Fruit fly (Drosophila melanogaster) whole organism, embryonic: ENCODE results near the gene CG5160.

Source experiments
- Adf1 ChIP-seq: fragments of 200-800 bp; sonication (Bioruptor generic); IDR thresholded peaks from 2 replicates; pipeline ENCODE4 v1.3.6; 2022; ENCODE audit warnings: missing biosample characterization, missing genetic modification characterization
- Atf3 ChIP-seq: fragments of 200-800 bp; sonication (Bioruptor generic); optimal IDR thresholded peaks from 3 replicates; lab custom pipeline; 2016; ENCODE audit warnings: missing biosample characterization, missing genetic modification characterization
- Atf6 ChIP-seq: fragments of 200-800 bp; sonication (Bioruptor generic); IDR thresholded peaks from 2 replicates; pipeline ENCODE4 v1.3.6; 2022; ENCODE audit warnings: missing biosample characterization, missing genetic modification characterization
- CG10366 ChIP-seq: fragments of 200-800 bp; sonication (Bioruptor generic); IDR thresholded peaks from 2 replicates; pipeline ENCODE4 v1.3.6; 2022; ENCODE audit warnings: missing biosample characterization, missing genetic modification characterization
- CG10959 ChIP-seq: fragments of 200-800 bp; sonication (Bioruptor generic); IDR thresholded peaks from 2 replicates; pipeline ENCODE4 v1.3.6; 2022; ENCODE audit warnings: missing biosample characterization, missing genetic modification characterization
- CG11696 ChIP-seq: fragments of 200-800 bp; sonication (Bioruptor generic); IDR thresholded peaks from 2 replicates; pipeline ENCODE4 v1.3.6; 2022; ENCODE audit warnings: missing biosample characterization, missing genetic modification characterization
- CG12155 ChIP-seq: fragments of 200-800 bp; sonication (Bioruptor generic); optimal IDR thresholded peaks from 3 replicates; lab custom pipeline; 2016; ENCODE audit warnings: missing biosample characterization, missing genetic modification characterization
- CG12236 ChIP-seq: fragments of 200-800 bp; sonication (Bioruptor generic); optimal IDR thresholded peaks from 2 replicates; lab custom pipeline; 2016; ENCODE audit warnings: missing biosample characterization, missing genetic modification characterization
- CG13123 ChIP-seq: fragments of 200-800 bp; sonication (Bioruptor generic); optimal IDR thresholded peaks from 2 replicates; lab custom pipeline; 2016; ENCODE audit warnings: missing biosample characterization, missing genetic modification characterization
- CG13624 ChIP-seq: fragments of 200-800 bp; sonication (Bioruptor generic); optimal IDR thresholded peaks from 2 replicates; lab custom pipeline; 2016; ENCODE audit warnings: missing biosample characterization, missing genetic modification characterization
- CG17186 ChIP-seq: fragments of 200-800 bp; sonication (Bioruptor generic); optimal IDR thresholded peaks from 3 replicates; lab custom pipeline; 2017; ENCODE audit warnings: missing biosample characterization, missing genetic modification reagents, missing genetic modification characterization
- CG17568 ChIP-seq: fragments of 200-800 bp; sonication (Bioruptor generic); optimal IDR thresholded peaks from 2 replicates; lab custom pipeline; 2018; ENCODE audit warnings: missing biosample characterization, mild to moderate bottlenecking, missing genetic modification characterization, moderate library complexity
- CG17612 ChIP-seq: fragments of 200-800 bp; sonication (Bioruptor generic); IDR thresholded peaks from 2 replicates; pipeline ENCODE4 v1.3.6; 2022; ENCODE audit warnings: missing biosample characterization, missing genetic modification characterization
- CG17912 ChIP-seq: fragments of 200-800 bp; sonication (Bioruptor generic); optimal IDR thresholded peaks from 2 replicates; lab custom pipeline; 2018; ENCODE audit warnings: missing biosample characterization, mild to moderate bottlenecking, missing genetic modification characterization
- CG18476 ChIP-seq: fragments of 200-800 bp; sonication (Bioruptor generic); optimal IDR thresholded peaks from 2 replicates; lab custom pipeline; 2016; ENCODE audit warnings: missing biosample characterization, mild to moderate bottlenecking, missing genetic modification characterization
- CG18619 ChIP-seq: fragments of 200-800 bp; sonication (Bioruptor generic); optimal IDR thresholded peaks from 3 replicates; lab custom pipeline; 2017; ENCODE audit warnings: missing biosample characterization, mild to moderate bottlenecking, missing genetic modification characterization
- CG2678 ChIP-seq: fragments of 200-800 bp; sonication (Bioruptor generic); optimal IDR thresholded peaks from 3 replicates; lab custom pipeline; 2019; ENCODE audit warnings: missing biosample characterization, mild to moderate bottlenecking, missing genetic modification characterization, moderate library complexity
- CG2875 ChIP-seq: fragments of 200-800 bp; sonication (Bioruptor generic); optimal IDR thresholded peaks from 2 replicates; lab custom pipeline; 2017; ENCODE audit warnings: missing biosample characterization, mild to moderate bottlenecking, missing genetic modification characterization, missing genetic modification reagents
- CG33213 ChIP-seq: fragments of 200-800 bp; sonication (Bioruptor generic); optimal IDR thresholded peaks from 3 replicates; lab custom pipeline; 2016; ENCODE audit warnings: missing biosample characterization, missing genetic modification characterization
- CG33557 ChIP-seq: fragments of 200-800 bp; sonication (Bioruptor generic); optimal IDR thresholded peaks from 2 replicates; lab custom pipeline; 2019; ENCODE audit warnings: missing biosample characterization, mild to moderate bottlenecking, missing genetic modification characterization, moderate library complexity
- CG5953 ChIP-seq: fragments of 200-800 bp; sonication (Bioruptor generic); IDR thresholded peaks from 2 replicates; pipeline ENCODE4 v1.3.6; 2022; ENCODE audit warnings: missing biosample characterization, missing genetic modification characterization
- CG7556 ChIP-seq: fragments of 200-800 bp; sonication (Bioruptor generic); optimal IDR thresholded peaks from 2 replicates; lab custom pipeline; 2017; ENCODE audit warnings: missing biosample characterization, mild to moderate bottlenecking, missing genetic modification characterization
- D ChIP-seq, 2 experiments: fragments of 200-800 bp in 1 of 2; fragments of >200 bp in 1 of 2; sonication (Bioruptor generic) in 1 of 2; optimal IDR thresholded peaks; 2 replicates in 1 of 2; 3 replicates in 1 of 2; lab custom pipeline; 2017; ENCODE audit warnings: mild to moderate bottlenecking in 1 of 2, missing biosample characterization in 1 of 2, missing genetic modification characterization in 1 of 2, missing genetic modification reagents in 1 of 2
- Dref ChIP-seq: fragments of 200-800 bp; sonication (Bioruptor generic); IDR thresholded peaks from 2 replicates; pipeline ENCODE4 v1.3.6; 2022; ENCODE audit warnings: missing biosample characterization, missing genetic modification characterization
- Ets97D ChIP-seq: fragments of 200-800 bp; sonication (Bioruptor generic); optimal IDR thresholded peaks from 3 replicates; lab custom pipeline; 2016; ENCODE audit warnings: missing biosample characterization, missing genetic modification characterization
- H15 ChIP-seq: fragments of 200-800 bp; sonication (Bioruptor generic); IDR thresholded peaks from 3 replicates; pipeline ENCODE4 v1.3.6; 2022; ENCODE audit warnings: missing biosample characterization, missing genetic modification characterization
- Hmx ChIP-seq: fragments of 200-800 bp; sonication (Bioruptor generic); optimal IDR thresholded peaks from 2 replicates; lab custom pipeline; 2016; ENCODE audit warnings: missing biosample characterization, missing genetic modification characterization
- Hr51 ChIP-seq, 2 experiments: fragments of 200-800 bp; sonication (Bioruptor generic); optimal IDR thresholded peaks; 2 replicates in 1 of 2; 3 replicates in 1 of 2; lab custom pipeline; 2016 to 2018; ENCODE audit warnings: missing biosample characterization in 2 of 2, missing genetic modification characterization in 2 of 2, mild to moderate bottlenecking in 1 of 2, moderate library complexity in 1 of 2
- MESR4 ChIP-seq: fragments of 200-800 bp; sonication (Bioruptor generic); optimal IDR thresholded peaks from 2 replicates; lab custom pipeline; 2018; ENCODE audit warnings: missing biosample characterization, mild to moderate bottlenecking, missing genetic modification characterization, moderate library complexity
- Meics ChIP-seq: fragments of 200-800 bp; sonication (Bioruptor generic); optimal IDR thresholded peaks from 2 replicates; lab custom pipeline; 2017; ENCODE audit warnings: missing biosample characterization, mild to moderate bottlenecking, missing genetic modification characterization
- NC2β ChIP-seq: fragments of 200-800 bp; sonication (Bioruptor generic); optimal IDR thresholded peaks from 2 replicates; lab custom pipeline; 2016; ENCODE audit warnings: missing biosample characterization, missing genetic modification characterization
- Vsx1 ChIP-seq: fragments of 200-800 bp; sonication (Bioruptor generic); optimal IDR thresholded peaks from 2 replicates; lab custom pipeline; 2017; ENCODE audit warnings: missing biosample characterization, mild to moderate bottlenecking, missing genetic modification characterization, missing genetic modification reagents
- al ChIP-seq: fragments of 200-800 bp; sonication (Bioruptor generic); IDR thresholded peaks from 2 replicates; pipeline ENCODE4 v1.3.6; 2022; ENCODE audit warnings: missing biosample characterization, missing genetic modification characterization
- crol ChIP-seq: fragments of 200-800 bp; sonication (Bioruptor generic); IDR thresholded peaks from 2 replicates; pipeline ENCODE4 v1.3.6; 2022; ENCODE audit warnings: missing biosample characterization, missing genetic modification characterization
- cwo ChIP-seq: fragments of 200-800 bp; sonication (Bioruptor generic); optimal IDR thresholded peaks from 3 replicates; lab custom pipeline; 2017; ENCODE audit warnings: missing biosample characterization, missing genetic modification characterization, mild to moderate bottlenecking, moderate library complexity, missing genetic modification reagents
- danr ChIP-seq: fragments of 200-800 bp; sonication (Bioruptor generic); IDR thresholded peaks from 2 replicates; pipeline ENCODE4 v1.3.6; 2022; ENCODE audit warnings: missing biosample characterization, missing genetic modification characterization
- gce ChIP-seq: fragments of 200-800 bp; sonication (Bioruptor generic); IDR thresholded peaks from 3 replicates; pipeline ENCODE4 v1.3.6; 2022; ENCODE audit warnings: missing biosample characterization, missing genetic modification characterization
- grn ChIP-seq: fragments of 200-800 bp; sonication (Bioruptor generic); optimal IDR thresholded peaks from 3 replicates; lab custom pipeline; 2017; ENCODE audit warnings: missing biosample characterization, missing genetic modification characterization
- klu ChIP-seq: fragments of 200-800 bp; sonication (Bioruptor generic); IDR thresholded peaks from 2 replicates; pipeline ENCODE4 v1.3.6; 2022; ENCODE audit warnings: missing biosample characterization, missing genetic modification characterization
- lola ChIP-seq, 3 experiments: fragments of >200 bp in 2 of 3; fragments of 200-800 bp in 1 of 3; sonication (Bioruptor generic) in 1 of 3; optimal IDR thresholded peaks; 2 replicates each; lab custom pipeline; 2017 to 2019; ENCODE audit warnings: missing biosample characterization in 3 of 3, missing genetic modification characterization in 3 of 3, mild to moderate bottlenecking in 1 of 3, moderate library complexity in 1 of 3
- pb ChIP-seq: fragments of 200-800 bp; sonication (Bioruptor generic); optimal IDR thresholded peaks from 3 replicates; lab custom pipeline; 2016; ENCODE audit warnings: missing biosample characterization, missing genetic modification characterization
- pho ChIP-seq: fragments of 200-800 bp; sonication (Bioruptor generic); optimal IDR thresholded peaks from 2 replicates; lab custom pipeline; 2016; ENCODE audit warnings: missing biosample characterization, missing genetic modification characterization
- phol ChIP-seq: fragments of 200-800 bp; sonication (Bioruptor generic); optimal IDR thresholded peaks from 3 replicates; lab custom pipeline; 2018; ENCODE audit warnings: missing biosample characterization, mild to moderate bottlenecking, missing genetic modification characterization, moderate library complexity
- pzg ChIP-seq: fragments of 200-800 bp; sonication (Bioruptor generic); optimal IDR thresholded peaks from 3 replicates; lab custom pipeline; 2018; ENCODE audit warnings: missing biosample characterization, mild to moderate bottlenecking, missing genetic modification characterization, moderate library complexity
- scrt ChIP-seq: fragments of 200-800 bp; sonication (Bioruptor generic); optimal IDR thresholded peaks from 2 replicates; lab custom pipeline; 2018; ENCODE audit warnings: missing biosample characterization, mild to moderate bottlenecking, missing genetic modification characterization, moderate library complexity
- sens-2 ChIP-seq: fragments of 200-800 bp; sonication (Bioruptor generic); IDR thresholded peaks from 2 replicates; pipeline ENCODE4 v1.3.6; 2022; ENCODE audit warnings: missing biosample characterization, missing genetic modification characterization
- stc ChIP-seq: fragments of 200-800 bp; sonication (Bioruptor generic); IDR thresholded peaks from 2 replicates; pipeline ENCODE4 v1.3.6; 2022; ENCODE audit warnings: missing biosample characterization, missing genetic modification characterization
- trem ChIP-seq: fragments of 200-800 bp; optimal IDR thresholded peaks from 3 replicates; lab custom pipeline; 2019; ENCODE audit warnings: missing biosample characterization, mild to moderate bottlenecking, missing genetic modification characterization, moderate library complexity
- unpg ChIP-seq: fragments of 200-800 bp; sonication (Bioruptor generic); optimal IDR thresholded peaks from 3 replicates; lab custom pipeline; 2018; ENCODE audit warnings: missing biosample characterization, mild to moderate bottlenecking, missing genetic modification characterization, moderate library complexity
- vvl ChIP-seq: fragments of 200-800 bp; sonication (Bioruptor generic); IDR thresholded peaks from 2 replicates; pipeline ENCODE4 v1.3.6; 2022; ENCODE audit warnings: missing biosample characterization, missing genetic modification characterization

Gene CG5160

DNA sequence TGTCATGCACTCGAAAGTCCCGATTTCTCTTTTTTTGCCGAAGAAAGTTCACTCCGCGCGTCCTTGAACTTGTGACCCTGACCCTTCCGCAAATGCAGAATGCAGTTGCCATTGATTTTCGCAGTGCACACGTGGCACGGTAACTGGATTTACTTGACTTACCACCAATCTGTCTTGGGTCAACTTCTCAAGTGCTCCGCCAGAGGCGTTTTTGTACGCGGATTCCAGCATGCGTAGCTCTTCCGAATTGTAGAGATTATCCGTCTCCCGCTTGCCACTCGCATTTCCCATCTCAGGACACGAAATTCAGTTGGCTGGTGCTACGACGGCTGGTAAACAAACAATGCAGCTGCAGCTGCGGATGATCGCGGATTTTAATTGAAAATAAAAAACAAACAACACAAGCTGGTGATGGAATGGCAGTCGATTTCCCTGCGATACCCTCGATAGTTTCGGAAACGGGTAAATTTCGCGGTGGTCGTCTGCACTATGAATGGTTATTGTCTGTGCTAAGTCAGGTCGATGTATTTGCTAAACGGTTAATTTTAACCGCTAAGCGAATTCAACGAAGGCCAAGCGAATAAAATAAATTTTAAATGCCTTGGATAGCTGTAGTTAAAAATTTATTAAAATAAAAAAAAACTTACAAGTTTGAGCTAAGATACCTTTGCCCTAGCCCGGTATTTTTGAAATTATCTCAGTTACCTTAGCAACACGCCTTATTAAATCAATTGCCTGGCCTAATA is 10.6 kb downstream of the CG5160 start, which contains the start of the genes CG5149 and gudu (continued):
- no peak for TF ChIP-seq CG18476 (GFP tag; lab: Kevin White, UChicago)
- no peak for TF ChIP-seq lola (GFP tag; optimal IDR thresholded peaks at IDR 0.05; lab: Kevin White, UChicago)
- no peak for TF ChIP-seq Atf3
- TF ChIP-seq Meics (GFP tag; lab: Kevin White, UChicago): no peak
- no peak for TF ChIP-seq cwo (GFP tag; lab: Kevin White, UChicago)
- TF ChIP-seq Dref (GFP tag; lab: Robert Waterston, UW): peak; percentile 73
- TF ChIP-seq CG17912 (GFP tag; lab: Kevin White, UChicago): no peak
- no peak for TF ChIP-seq crol (GFP tag; lab: Robert Waterston, UW)
- no peak for TF ChIP-seq Adf1 (GFP tag; lab: Robert Waterston, UW)
- no peak for TF ChIP-seq Hmx (GFP tag; lab: Kevin White, UChicago)
- no peak for TF ChIP-seq CG5953 (GFP tag; lab: Robert Waterston, UW)
- TF ChIP-seq Ets97D: peak; percentile 51
- peak; percentile 55 for TF ChIP-seq NC2β (GFP tag; lab: Kevin White, UChicago)
- TF ChIP-seq CG17568: peak; percentile 36
- no peak for TF ChIP-seq CG17612
- no peak for TF ChIP-seq Hr51 (GFP tag; optimal IDR thresholded peaks at IDR 0.05; lab: Kevin White, UChicago)
- TF ChIP-seq CG33213 (GFP tag; lab: Kevin White, UChicago): no peak
- no peak for TF ChIP-seq pb (GFP tag; lab: Kevin White, UChicago)
- TF ChIP-seq sens-2 (GFP tag; lab: Robert Waterston, UW): no peak
- no peak for TF ChIP-seq D (optimal IDR thresholded peaks at IDR 0.05; lab: Kevin White, UChicago)
- TF ChIP-seq D (GFP tag; optimal IDR thresholded peaks at IDR 0.05; lab: Kevin White, UChicago): no peak
- peak; percentile 46 for TF ChIP-seq phol (tag; lab: Kevin White, UChicago)
- no peak for TF ChIP-seq Atf6 (GFP tag; lab: Robert Waterston, UW)
- no peak for TF ChIP-seq CG10959 (GFP tag; lab: Robert Waterston, UW)
- TF ChIP-seq unpg: no peak
- TF ChIP-seq CG13123 (GFP tag; lab: Kevin White, UChicago): no peak
- TF ChIP-seq CG7556: no peak
- TF ChIP-seq CG13624: peak; percentile 2
- peak; percentile 52 for TF ChIP-seq trem (tag; lab: Kevin White, UChicago)
- TF ChIP-seq klu (GFP tag; lab: Robert Waterston, UW): no peak
- no peak for TF ChIP-seq CG2678 (tag; lab: Kevin White, UChicago)
- TF ChIP-seq pho (GFP tag; lab: Kevin White, UChicago): no peak
- TF ChIP-seq MESR4 (GFP tag; lab: Kevin White, UChicago): peak; percentile 79
- TF ChIP-seq CG2875 (GFP tag; lab: Kevin White, UChicago): no peak
- no peak for TF ChIP-seq stc (GFP tag; lab: Robert Waterston, UW)
- no peak for TF ChIP-seq scrt (GFP tag; lab: Kevin White, UChicago)
- TF ChIP-seq H15: no peak
- peak; percentile 73 for TF ChIP-seq vvl (GFP tag; lab: Robert Waterston, UW)
- no peak for TF ChIP-seq danr (GFP tag; lab: Robert Waterston, UW)
- TF ChIP-seq grn: no peak
- no peak for TF ChIP-seq Vsx1 (GFP tag; lab: Kevin White, UChicago)
- TF ChIP-seq CG17186 (GFP tag; lab: Kevin White, UChicago): no peak
- TF ChIP-seq CG18619 (GFP tag; lab: Kevin White, UChicago): no peak
- peak; percentile 90 for TF ChIP-seq pzg (GFP tag; lab: Kevin White, UChicago)
- no peak for TF ChIP-seq CG12236 (GFP tag; lab: Kevin White, UChicago)
- TF ChIP-seq gce (GFP tag; lab: Robert Waterston, UW): no peak
- no peak for TF ChIP-seq al (GFP tag; lab: Robert Waterston, UW)
- TF ChIP-seq CG11696 (GFP tag; lab: Robert Waterston, UW): no peak
- peak; percentile 7; the same call in 1 of the 2 replicates for TF ChIP-seq CG10366 (GFP tag; lab: Robert Waterston, UW)
- TF ChIP-seq CG33557: no peak
- no peak for TF ChIP-seq CG12155 (GFP tag; lab: Kevin White, UChicago)
